Worm (Caenorhabditis elegans): ENCODE measurements around the gene T10G3.1.

T10G3.1 gene

DNA sequence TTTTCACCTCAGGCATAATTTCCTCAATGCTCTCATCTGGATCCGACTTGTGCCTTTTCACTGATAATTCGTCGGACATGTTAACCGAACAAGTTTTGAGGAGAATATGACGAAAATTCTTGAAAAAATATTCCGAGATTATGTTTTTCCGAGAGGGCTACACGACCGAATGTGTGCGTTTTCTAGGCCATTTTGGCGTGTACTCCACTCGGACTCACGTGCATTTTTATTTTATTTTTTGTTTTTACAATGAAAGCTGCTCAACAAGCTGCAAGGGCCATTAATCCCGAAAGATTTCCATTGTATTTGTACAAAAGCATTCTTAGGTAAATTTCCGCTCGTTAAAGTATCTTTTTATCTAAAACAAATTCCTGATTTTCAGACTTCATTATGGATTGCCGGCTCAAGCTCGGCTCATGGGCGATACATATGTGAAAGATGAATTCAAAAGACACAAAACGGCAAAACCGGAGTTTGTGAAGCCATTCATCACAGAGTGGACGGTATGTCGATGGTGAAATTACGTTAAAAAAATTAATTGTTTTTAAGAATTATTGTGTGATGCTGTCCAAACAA lies 5.2 kb downstream of the T10G3.1 start, which contains the start of the genes F25H9.6 and F25H9.7 (continued):
- no peak for TF ChIP-seq nhr-76 (tag; optimal IDR thresholded peaks at IDR 0.05)
- peak; percentile 60 for TF ChIP-seq pqm-1 (tag; optimal IDR thresholded peaks at IDR 0.05)
- TF ChIP-seq nhr-11 (tag; optimal IDR thresholded peaks at IDR 0.05) = no peak
- peak; percentile 83 for TF ChIP-seq hmg-11 (tag; optimal IDR thresholded peaks at IDR 0.05)
- TF ChIP-seq nhr-237 (tag; optimal IDR thresholded peaks at IDR 0.05) = no peak
- TF ChIP-seq aly-2 (tag; optimal IDR thresholded peaks at IDR 0.05) = no peak
- TF ChIP-seq daf-12 (tag; optimal IDR thresholded peaks at IDR 0.05) = no peak
- peak; percentile 54 for TF ChIP-seq jun-1 (tag; optimal IDR thresholded peaks at IDR 0.05)
- TF ChIP-seq mml-1 (tag; optimal IDR thresholded peaks at IDR 0.05) = no peak

ce11 chrV:13464123-13464522 lies 9.4 kb downstream of the T10G3.1 start:
- peak; percentile 34 for TF ChIP-seq nhr-25 (tag; optimal IDR thresholded peaks at IDR 0.05)
- no peak for TF ChIP-seq jun-1 (tag; optimal IDR thresholded peaks at IDR 0.05)
- peak; percentile 49 for TF ChIP-seq skn-1 (tag; optimal IDR thresholded peaks at IDR 0.05)
- peak; percentile 9 for TF ChIP-seq elt-2 (tag; optimal IDR thresholded peaks at IDR 0.05)
- TF ChIP-seq daf-12 (tag; optimal IDR thresholded peaks at IDR 0.05) = no peak
- TF ChIP-seq ceh-9 (tag; optimal IDR thresholded peaks at IDR 0.05) = no peak
- no peak for TF ChIP-seq R02D3.7 (tag; optimal IDR thresholded peaks at IDR 0.05)
- TF ChIP-seq mdl-1 (tag; optimal IDR thresholded peaks at IDR 0.05) = no peak
- TF ChIP-seq nfya-1 (tag; optimal IDR thresholded peaks at IDR 0.05; ENCODE audit: insufficient read depth) = no peak

ce11 chrV:13462974-13463373 lies 10.5 kb downstream of the T10G3.1 start, which contains the start of gene frm-10:
Gene frm-10, plus strand, starts transcription at chrV:13463207.
- TF ChIP-seq nhr-25 (tag; optimal IDR thresholded peaks at IDR 0.05) (peak; percentile 36), snpc-4 (tag; optimal IDR thresholded peaks at IDR 0.05) (peak; percentile 51), lsy-12 (tag; optimal IDR thresholded peaks at IDR 0.05) (peak; percentile 9), ceh-28 (tag; optimal IDR thresholded peaks at IDR 0.05) (peak; percentile 68), pqm-1 (tag; optimal IDR thresholded peaks at IDR 0.05) (peak; percentile 100), jun-1 (tag; optimal IDR thresholded peaks at IDR 0.05) (peak; percentile 28), sea-2 (GFP tag; optimal IDR thresholded peaks at IDR 0.05) (no peak), egl-27 (tag; optimal IDR thresholded peaks at IDR 0.05) (no peak), nhr-11 (tag; optimal IDR thresholded peaks at IDR 0.05) (peak; percentile 31), nhr-43 (tag; optimal IDR thresholded peaks at IDR 0.05; ENCODE audit: poor library complexity, severe bottlenecking) (peak; percentile 12), egl-5 (tag; optimal IDR thresholded peaks at IDR 0.05) (no peak), eor-1 (tag; optimal IDR thresholded peaks at IDR 0.05) (no peak), nfya-1 (tag; optimal IDR thresholded peaks at IDR 0.05; ENCODE audit: insufficient read depth) (peak; percentile 67), unc-39 (tag; optimal IDR thresholded peaks at IDR 0.05) (no peak), nhr-23 (tag; optimal IDR thresholded peaks at IDR 0.05) (peak; percentile 53), lin-39 (tag; optimal IDR thresholded peaks at IDR 0.05) (peak; percentile 45), skn-1 (tag; optimal IDR thresholded peaks at IDR 0.05) (peak; percentile 28), pha-4 (tag; optimal IDR thresholded peaks at IDR 0.05) (peak; percentile 87), elt-2 (tag; optimal IDR thresholded peaks at IDR 0.05) (peak; percentile 89), aly-2 (tag; optimal IDR thresholded peaks at IDR 0.05) (no peak), lin-15B (tag; optimal IDR thresholded peaks at IDR 0.05) (peak; percentile 53), ZK546.5 (tag; optimal IDR thresholded peaks at IDR 0.05) (no peak), hmg-11 (tag; optimal IDR thresholded peaks at IDR 0.05) (peak; percentile 90), mdl-1 (tag; optimal IDR thresholded peaks at IDR 0.05) (no peak)

- peak; percentile 27 for TF ChIP-seq pha-4 (tag; optimal IDR thresholded peaks at IDR 0.05)
- peak; percentile 1 for TF ChIP-seq elt-2 (tag; optimal IDR thresholded peaks at IDR 0.05)
- peak; percentile 12 for TF ChIP-seq lin-15B (tag; optimal IDR thresholded peaks at IDR 0.05)
- no peak for TF ChIP-seq fos-1 (tag; optimal IDR thresholded peaks at IDR 0.05)
Measured at ce11 chrV:13459323-13459722, 14.2 kb downstream of the T10G3.1 start, which contains the start of gene bath-39. Gene bath-39, plus strand, starts transcription at chrV:13459459.

DNA sequence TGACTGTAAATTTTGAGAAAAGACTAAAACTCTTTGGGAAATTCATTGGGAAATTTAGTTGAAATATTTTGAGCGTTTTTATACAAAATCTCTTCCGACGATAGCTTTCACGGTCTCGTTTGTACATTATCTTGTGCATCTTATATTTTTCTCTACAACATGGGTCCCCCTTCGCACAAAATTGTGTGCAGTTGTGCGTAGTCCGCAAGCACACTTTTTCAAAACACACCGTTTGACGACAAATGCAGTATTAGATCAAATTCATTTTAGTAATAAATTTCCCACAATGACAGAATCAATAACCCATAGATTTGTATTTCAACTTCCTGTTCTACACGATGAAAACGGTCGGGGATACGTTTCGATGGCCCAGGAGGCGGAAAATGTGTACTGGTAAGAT lies 15.6 kb downstream of the T10G3.1 start, which contains the start of gene F25H9.2:
TSS of gene F25H9.2 (plus strand) at position 226 of the 400 bp plus-strand sequence.
- TF ChIP-seq lin-15B (tag; optimal IDR thresholded peaks at IDR 0.05) (peak; percentile 20), jun-1 (tag; optimal IDR thresholded peaks at IDR 0.05) (no peak), zag-1 (tag; optimal IDR thresholded peaks at IDR 0.05) (no peak), nhr-23 (tag; optimal IDR thresholded peaks at IDR 0.05) (no peak), hmg-11 (tag; optimal IDR thresholded peaks at IDR 0.05) (peak; percentile 39), nhr-11 (tag; optimal IDR thresholded peaks at IDR 0.05) (no peak), nhr-77 (tag; optimal IDR thresholded peaks at IDR 0.05) (no peak), eor-1 (tag; optimal IDR thresholded peaks at IDR 0.05) (no peak), ceh-82 (tag; optimal IDR thresholded peaks at IDR 0.05) (no peak), elt-2 (tag; optimal IDR thresholded peaks at IDR 0.05) (peak; percentile 5)
